Fruit fly (Drosophila melanogaster) whole organism, embryonic: Measurements from ENCODE around the gene CG7296.
A peak's percentile ranks its signal among the peaks of the same experiment; 100 is the strongest.

Experiments
- Abd-B ChIP-seq: fragments of 200-800 bp; sonication (Bioruptor generic); optimal IDR thresholded peaks from 2 replicates; lab custom pipeline; 2018; ENCODE audit warnings: missing biosample characterization, mild to moderate bottlenecking, missing genetic modification characterization, moderate library complexity
- Atf6 ChIP-seq: fragments of 200-800 bp; sonication (Bioruptor generic); IDR thresholded peaks from 2 replicates; pipeline ENCODE4 v1.3.6; 2022; ENCODE audit warnings: missing biosample characterization, missing genetic modification characterization
- CG10209 ChIP-seq: fragments of 200-800 bp; sonication (Bioruptor generic); optimal IDR thresholded peaks from 3 replicates; lab custom pipeline; 2017; ENCODE audit warnings: missing biosample characterization, mild to moderate bottlenecking, missing genetic modification characterization, missing genetic modification reagents
- CG11456 ChIP-seq: fragments of 200-800 bp; sonication (Bioruptor generic); IDR thresholded peaks from 3 replicates; pipeline ENCODE4 v1.3.6; 2022; ENCODE audit warnings: missing biosample characterization, missing genetic modification characterization
- CG11560 ChIP-seq: fragments of 200-800 bp; sonication (Bioruptor generic); IDR thresholded peaks from 3 replicates; pipeline ENCODE4 v1.3.6; 2022; ENCODE audit warnings: missing biosample characterization, missing genetic modification characterization
- CG12155 ChIP-seq: fragments of 200-800 bp; sonication (Bioruptor generic); optimal IDR thresholded peaks from 3 replicates; lab custom pipeline; 2016; ENCODE audit warnings: missing biosample characterization, missing genetic modification characterization
- CG16815 ChIP-seq: fragments of 200-800 bp; sonication (Bioruptor generic); optimal IDR thresholded peaks from 3 replicates; lab custom pipeline; 2017; ENCODE audit warnings: missing biosample characterization, mild to moderate bottlenecking, missing genetic modification characterization
- CG17612 ChIP-seq: fragments of 200-800 bp; sonication (Bioruptor generic); IDR thresholded peaks from 2 replicates; pipeline ENCODE4 v1.3.6; 2022; ENCODE audit warnings: missing biosample characterization, missing genetic modification characterization
- CG18764 ChIP-seq: fragments of 200-800 bp; sonication (Bioruptor generic); optimal IDR thresholded peaks from 3 replicates; lab custom pipeline; 2016; ENCODE audit warnings: missing biosample characterization, missing genetic modification characterization
- CG2889 ChIP-seq: fragments of 200-800 bp; sonication (Bioruptor generic); IDR thresholded peaks from 3 replicates; pipeline ENCODE4 v1.3.6; 2022; ENCODE audit warnings: missing biosample characterization, missing genetic modification characterization
- CG3065 ChIP-seq: fragments of 200-800 bp; sonication (Bioruptor generic); optimal IDR thresholded peaks from 2 replicates; lab custom pipeline; 2016; ENCODE audit warnings: missing biosample characterization, missing genetic modification characterization
- CG34376 ChIP-seq: fragments of 200-800 bp; sonication (Bioruptor generic); optimal IDR thresholded peaks from 2 replicates; lab custom pipeline; 2018; ENCODE audit warnings: missing biosample characterization, mild to moderate bottlenecking, missing genetic modification characterization
- CG4820 ChIP-seq: fragments of 200-800 bp; sonication (Bioruptor generic); optimal IDR thresholded peaks from 3 replicates; lab custom pipeline; 2016; ENCODE audit warnings: missing biosample characterization, missing genetic modification characterization
- CG6254 ChIP-seq: fragments of 200-800 bp; sonication (Bioruptor generic); optimal IDR thresholded peaks from 3 replicates; lab custom pipeline; 2017; ENCODE audit warnings: mild to moderate bottlenecking, missing biosample characterization, missing genetic modification reagents, missing genetic modification characterization
- CG6272 ChIP-seq: fragments of 200-800 bp; sonication (Bioruptor generic); IDR thresholded peaks from 2 replicates; pipeline ENCODE4 v1.3.6; 2022; ENCODE audit warnings: missing biosample characterization, missing genetic modification characterization
- CG6791 ChIP-seq: fragments of 200-800 bp; sonication (Bioruptor generic); IDR thresholded peaks from 3 replicates; pipeline ENCODE4 v1.3.6; 2022; ENCODE audit warnings: missing biosample characterization, missing genetic modification characterization; ENCODE audit not compliant: partially characterized antibody
- CG6854 ChIP-seq: fragments of 200-800 bp; sonication (Bioruptor generic); optimal IDR thresholded peaks from 3 replicates; lab custom pipeline; 2017; ENCODE audit warnings: missing biosample characterization, mild to moderate bottlenecking, missing genetic modification characterization
- CG7963 ChIP-seq: fragments of 200-800 bp; sonication (Bioruptor generic); IDR thresholded peaks from 3 replicates; pipeline ENCODE4 v1.3.6; 2022; ENCODE audit warnings: missing biosample characterization, missing genetic modification characterization; ENCODE audit not compliant: partially characterized antibody
- CG9609 ChIP-seq: fragments of 200-800 bp; sonication (Bioruptor generic); optimal IDR thresholded peaks from 3 replicates; lab custom pipeline; 2016; ENCODE audit warnings: missing biosample characterization, missing genetic modification characterization
- CG9817 ChIP-seq: fragments of 200-800 bp; sonication (Bioruptor generic); optimal IDR thresholded peaks from 2 replicates; lab custom pipeline; 2018; ENCODE audit warnings: missing biosample characterization, mild to moderate bottlenecking, missing genetic modification characterization, moderate library complexity
- CHES-1-like ChIP-seq: fragments of 200-800 bp; sonication (Bioruptor generic); optimal IDR thresholded peaks from 2 replicates; lab custom pipeline; 2016; ENCODE audit warnings: missing biosample characterization, missing genetic modification characterization
- Dp ChIP-seq: fragments of 200-800 bp; sonication (Bioruptor generic); optimal IDR thresholded peaks from 2 replicates; lab custom pipeline; 2018; ENCODE audit warnings: missing biosample characterization, mild to moderate bottlenecking, missing genetic modification characterization, moderate library complexity
- Dref ChIP-seq: fragments of 200-800 bp; sonication (Bioruptor generic); IDR thresholded peaks from 2 replicates; pipeline ENCODE4 v1.3.6; 2022; ENCODE audit warnings: missing biosample characterization, missing genetic modification characterization
- Elba2 ChIP-seq: fragments of 200-800 bp; sonication (Bioruptor generic); optimal IDR thresholded peaks from 3 replicates; lab custom pipeline; 2016; ENCODE audit warnings: missing biosample characterization, missing genetic modification characterization
- Hmx ChIP-seq: fragments of 200-800 bp; sonication (Bioruptor generic); optimal IDR thresholded peaks from 2 replicates; lab custom pipeline; 2016; ENCODE audit warnings: missing biosample characterization, missing genetic modification characterization
- Hr78 ChIP-seq, 2 experiments: fragments of 200-800 bp in 1 of 2; fragments of >200 bp in 1 of 2; sonication (Bioruptor generic) in 1 of 2; optimal IDR thresholded peaks; 2 replicates each; lab custom pipeline; 2017 to 2019; ENCODE audit warnings: missing biosample characterization in 2 of 2, missing genetic modification characterization in 2 of 2, mild to moderate bottlenecking in 1 of 2, moderate library complexity in 1 of 2
- NfI ChIP-seq: fragments of 200-800 bp; sonication (Bioruptor generic); optimal IDR thresholded peaks from 3 replicates; lab custom pipeline; 2018; ENCODE audit warnings: missing biosample characterization, mild to moderate bottlenecking, missing genetic modification characterization, moderate library complexity
- Pdp1 ChIP-seq, 2 experiments: fragments of 200-800 bp; sonication (Bioruptor generic); optimal IDR thresholded peaks; 3 replicates each; lab custom pipeline; 2016; ENCODE audit warnings: missing biosample characterization in 2 of 2, missing genetic modification characterization in 2 of 2, mild to moderate bottlenecking in 1 of 2, moderate library complexity in 1 of 2
- Scr ChIP-seq: fragments of 200-800 bp; sonication (Bioruptor generic); IDR thresholded peaks from 2 replicates; pipeline ENCODE4 v1.3.6; 2022; ENCODE audit warnings: missing biosample characterization, missing genetic modification characterization; ENCODE audit not compliant: partially characterized antibody
- Sin3A ChIP-seq: fragments of >200 bp; optimal IDR thresholded peaks from 2 replicates; lab custom pipeline; 2018
- Six4 ChIP-seq: fragments of 200-800 bp; sonication (Bioruptor generic); optimal IDR thresholded peaks from 2 replicates; lab custom pipeline; 2016; ENCODE audit warnings: missing biosample characterization, missing genetic modification characterization
- Trl ChIP-seq, 3 experiments: fragments of >200 bp in 2 of 3; fragments of 200-800 bp in 1 of 3; sonication (Bioruptor generic) in 1 of 3; optimal IDR thresholded peaks; 2 replicates in 1 of 3; 3 replicates in 2 of 3; lab custom pipeline; 2016 to 2017; ENCODE audit warnings: missing biosample characterization in 1 of 3, missing genetic modification characterization in 1 of 3
- bcd ChIP-seq: fragments of 200-800 bp; sonication (Bioruptor generic); optimal IDR thresholded peaks from 2 replicates; lab custom pipeline; 2017; ENCODE audit warnings: missing biosample characterization, mild to moderate bottlenecking, missing genetic modification characterization
- chn ChIP-seq: fragments of 200-800 bp; sonication (Bioruptor generic); optimal IDR thresholded peaks from 2 replicates; lab custom pipeline; 2016; ENCODE audit warnings: missing biosample characterization, missing genetic modification characterization
- croc ChIP-seq: fragments of 200-800 bp; sonication (Bioruptor generic); conservative IDR thresholded peaks from 3 replicates; pipeline ENCODE4 v1.3.6; 2022; ENCODE audit warnings: missing biosample characterization, missing genetic modification characterization
- emc ChIP-seq: fragments of 200-800 bp; sonication (Bioruptor generic); optimal IDR thresholded peaks from 2 replicates; lab custom pipeline; 2016; ENCODE audit warnings: missing biosample characterization, missing genetic modification characterization
- gro ChIP-seq: fragments of 200-800 bp; sonication (Bioruptor generic); optimal IDR thresholded peaks from 2 replicates; lab custom pipeline; 2016; ENCODE audit warnings: missing biosample characterization, missing genetic modification characterization
- hkb ChIP-seq, 2 experiments: fragments of 200-800 bp in 1 of 2; fragments of >200 bp in 1 of 2; sonication (Bioruptor generic) in 1 of 2; IDR thresholded peaks in 1 of 2; optimal IDR thresholded peaks in 1 of 2; 2 replicates each; pipeline versions ENCODE4 v1.3.6 to Lab custom; 2017 to 2022; ENCODE audit warnings: missing biosample characterization in 1 of 2, missing genetic modification characterization in 1 of 2
- jing ChIP-seq: fragments of 200-800 bp; sonication (Bioruptor generic); optimal IDR thresholded peaks from 2 replicates; lab custom pipeline; 2018; ENCODE audit warnings: missing biosample characterization, mild to moderate bottlenecking, missing genetic modification characterization
- lola ChIP-seq, 3 experiments: fragments of >200 bp in 2 of 3; fragments of 200-800 bp in 1 of 3; sonication (Bioruptor generic) in 1 of 3; optimal IDR thresholded peaks; 2 replicates each; lab custom pipeline; 2017 to 2019; ENCODE audit warnings: missing biosample characterization in 3 of 3, missing genetic modification characterization in 3 of 3, mild to moderate bottlenecking in 1 of 3, moderate library complexity in 1 of 3
- mirr ChIP-seq: fragments of 200-800 bp; sonication (Bioruptor generic); optimal IDR thresholded peaks from 3 replicates; lab custom pipeline; 2018; ENCODE audit warnings: missing biosample characterization, mild to moderate bottlenecking, missing genetic modification characterization
- nerfin-1 ChIP-seq: fragments of 200-800 bp; sonication (Bioruptor generic); optimal IDR thresholded peaks from 3 replicates; lab custom pipeline; 2019; ENCODE audit warnings: missing biosample characterization, mild to moderate bottlenecking, missing genetic modification characterization, moderate library complexity
- p53 ChIP-seq: fragments of 200-800 bp; sonication (Bioruptor generic); optimal IDR thresholded peaks from 2 replicates; lab custom pipeline; 2016; ENCODE audit warnings: missing biosample characterization, missing genetic modification characterization
- pho ChIP-seq: fragments of 200-800 bp; sonication (Bioruptor generic); optimal IDR thresholded peaks from 2 replicates; lab custom pipeline; 2016; ENCODE audit warnings: missing biosample characterization, missing genetic modification characterization
- phol ChIP-seq: fragments of 200-800 bp; sonication (Bioruptor generic); optimal IDR thresholded peaks from 3 replicates; lab custom pipeline; 2018; ENCODE audit warnings: missing biosample characterization, mild to moderate bottlenecking, missing genetic modification characterization, moderate library complexity
- prd ChIP-seq, 3 experiments: fragments of >200 bp in 2 of 3; fragments of 200-800 bp in 1 of 3; sonication (Bioruptor generic) in 1 of 3; optimal IDR thresholded peaks in 2 of 3; IDR thresholded peaks in 1 of 3; 2 replicates in 2 of 3; 3 replicates in 1 of 3; pipeline versions ENCODE4 v1.3.6 to Lab custom; 2017 to 2022; ENCODE audit warnings: missing biosample characterization in 1 of 3, missing genetic modification characterization in 1 of 3
- repo ChIP-seq: fragments of 200-800 bp; sonication (Bioruptor generic); optimal IDR thresholded peaks from 2 replicates; lab custom pipeline; 2016; ENCODE audit warnings: missing biosample characterization, missing genetic modification characterization
- salm ChIP-seq: fragments of 200-800 bp; sonication (Bioruptor generic); optimal IDR thresholded peaks from 2 replicates; lab custom pipeline; 2018; ENCODE audit warnings: missing biosample characterization, mild to moderate bottlenecking, missing genetic modification characterization
- twi ChIP-seq: fragments of 200-800 bp; optimal IDR thresholded peaks from 2 replicates; lab custom pipeline; 2019; ENCODE audit warnings: missing biosample characterization, mild to moderate bottlenecking, missing genetic modification characterization, moderate library complexity

Gene CG7296

DNA sequence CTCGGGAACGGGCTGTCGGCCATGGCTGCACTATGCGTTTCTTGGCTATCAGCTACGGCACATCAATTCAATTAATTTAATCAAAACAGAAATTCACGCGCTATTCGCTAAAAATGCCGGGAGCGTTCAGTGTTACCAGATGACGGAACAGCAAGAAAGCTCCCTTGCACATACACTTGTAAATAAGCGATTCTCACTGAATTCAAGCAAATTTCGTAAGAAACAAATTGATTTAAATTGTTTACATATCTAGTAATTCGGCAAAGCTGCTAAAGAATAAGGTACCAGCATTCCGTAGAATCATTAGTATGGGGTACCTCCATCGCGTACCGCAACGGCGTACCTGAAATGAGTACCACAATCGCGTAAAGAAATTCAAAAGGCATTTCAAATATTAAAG lies 49.1 kb upstream of the CG7296 start, which contains the start of gene Nup107 (continued):
- no peak for TF ChIP-seq CG6254 (GFP tag; lab: Kevin White, UChicago)
- TF ChIP-seq CG9817 (tag; lab: Kevin White, UChicago), result peak; percentile 37
- no peak for TF ChIP-seq croc
- TF ChIP-seq twi (tag; lab: Kevin White, UChicago), result no peak
- TF ChIP-seq CG6791 (GFP tag; lab: Robert Waterston, UW), result no peak
- no peak for TF ChIP-seq mirr (GFP tag; lab: Kevin White, UChicago)
- TF ChIP-seq Pdp1 (GFP tag; optimal IDR thresholded peaks at IDR 0.05; lab: Kevin White, UChicago), result peak in 1 of 2 experiments; percentile 52
- no peak for TF ChIP-seq CG34376 (GFP tag; lab: Kevin White, UChicago)
- peak; percentile 2 for TF ChIP-seq bcd
- TF ChIP-seq CG12155 (GFP tag; lab: Kevin White, UChicago), result peak; percentile 60
- TF ChIP-seq CG9609, result peak; percentile 4
- TF ChIP-seq Dp (GFP tag; lab: Kevin White, UChicago), result peak; percentile 61
- no peak for TF ChIP-seq Hmx
- TF ChIP-seq CG11456 (GFP tag; lab: Robert Waterston, UW), result 0 out of 3 replicates have a peak, but pooled peaks have one; percentile 27
- TF ChIP-seq CG3065 (GFP tag; lab: Kevin White, UChicago), result peak; percentile 3
- no peak for TF ChIP-seq repo (GFP tag; lab: Kevin White, UChicago)
- TF ChIP-seq CG16815, result no peak
- TF ChIP-seq CG6272, result peak; percentile 25; the same call in 1 of the 2 replicates
- TF ChIP-seq hkb (optimal IDR thresholded peaks at IDR 0.05; lab: Kevin White, UChicago), result no peak
- TF ChIP-seq hkb (GFP tag; IDR thresholded peaks at IDR 0.05; lab: Robert Waterston, UW), result no peak
- TF ChIP-seq Trl (optimal IDR thresholded peaks at IDR 0.05; lab: Kevin White, UChicago), result no peak
- peak; percentile 26 for TF ChIP-seq Trl (GFP tag; optimal IDR thresholded peaks at IDR 0.05; lab: Kevin White, UChicago)
- no peak for TF ChIP-seq Atf6 (GFP tag; lab: Robert Waterston, UW)
- no peak; the same call in 1 of the 2 replicates for TF ChIP-seq Scr
- TF ChIP-seq emc, result no peak
- peak; percentile 6 for TF ChIP-seq CHES-1-like (GFP tag; lab: Kevin White, UChicago)
- no peak for TF ChIP-seq pho (GFP tag; lab: Kevin White, UChicago)
- peak; percentile 30 for TF ChIP-seq chn (GFP tag; lab: Kevin White, UChicago)
- TF ChIP-seq prd (optimal IDR thresholded peaks at IDR 0.05; lab: Kevin White, UChicago), result no peak
- TF ChIP-seq prd (GFP tag; IDR thresholded peaks at IDR 0.05; lab: Robert Waterston, UW), result peak; percentile 31; the same call in 1 of the 3 replicates
- TF ChIP-seq CG10209, result no peak
- peak; percentile 9 for TF ChIP-seq CG4820 (GFP tag; lab: Kevin White, UChicago)
- TF ChIP-seq Dref, result peak; percentile 44
- no peak for TF ChIP-seq CG6854
- TF ChIP-seq CG2889 (GFP tag; lab: Robert Waterston, UW), result no peak
- no peak for TF ChIP-seq Abd-B
- TF ChIP-seq Elba2 (GFP tag; lab: Kevin White, UChicago), result no peak
- TF ChIP-seq Sin3A (lab: Kevin White, UChicago), result peak; percentile 62
- TF ChIP-seq salm (tag; lab: Kevin White, UChicago), result no peak
- no peak for TF ChIP-seq Six4 (GFP tag; lab: Kevin White, UChicago)
- TF ChIP-seq CG11560 (tag; lab: Robert Waterston, UW), result no peak
- TF ChIP-seq CG18764 (GFP tag; lab: Kevin White, UChicago), result peak; percentile 37
- no peak for TF ChIP-seq p53 (GFP tag; lab: Kevin White, UChicago)
- TF ChIP-seq CG7963 (GFP tag; lab: Robert Waterston, UW), result no peak
- no peak for TF ChIP-seq jing (GFP tag; lab: Kevin White, UChicago)
- peak in 1 of 2 experiments; percentile 2 for TF ChIP-seq Hr78 (GFP tag; optimal IDR thresholded peaks at IDR 0.05; lab: Kevin White, UChicago)
- peak; percentile 41 for TF ChIP-seq gro (GFP tag; lab: Kevin White, UChicago)
- peak; percentile 29 for TF ChIP-seq NfI (GFP tag; lab: Kevin White, UChicago)
- no peak for TF ChIP-seq CG17612 (GFP tag; lab: Robert Waterston, UW)
- TF ChIP-seq phol, result peak; percentile 62
- TF ChIP-seq lola (GFP tag; optimal IDR thresholded peaks at IDR 0.05; lab: Kevin White, UChicago), result peak in 1 of 3 experiments; percentile 2
- peak; percentile 18 for TF ChIP-seq nerfin-1 (tag; lab: Kevin White, UChicago)
